Fruit fly (Drosophila melanogaster): ENCODE measurements around the gene CG5885.

Gene CG5885

DNA sequence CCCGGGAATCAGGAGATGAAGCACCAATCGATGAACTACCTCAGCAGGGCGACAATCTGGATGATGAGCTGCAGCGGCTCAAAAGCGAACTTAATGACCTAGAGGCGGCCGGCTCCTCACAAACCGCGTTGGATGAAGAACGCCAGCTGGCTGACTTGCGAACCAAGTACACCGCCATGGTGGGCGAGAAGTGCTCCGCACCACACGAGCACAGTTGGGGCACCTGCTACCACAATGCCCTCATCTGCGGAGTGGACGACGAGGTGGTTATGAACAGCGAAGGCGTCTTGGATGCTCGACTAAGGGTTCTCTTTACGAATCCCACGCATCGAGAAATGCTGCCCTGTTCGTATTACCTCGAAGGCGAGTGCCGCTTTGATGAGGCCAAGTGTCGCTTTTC is 36.6 kb upstream of the CG5885 start:
- TF ChIP-seq Pif1A (GFP tag; optimal IDR thresholded peaks at IDR 0.05): no peak
- TF ChIP-seq CG13204 (GFP tag; optimal IDR thresholded peaks at IDR 0.05): no peak
- TF ChIP-seq CG14655 (GFP tag; optimal IDR thresholded peaks at IDR 0.05): no peak
- TF ChIP-seq Pif1B (GFP tag; optimal IDR thresholded peaks at IDR 0.05): no peak
- TF ChIP-seq D1 (tag; optimal IDR thresholded peaks at IDR 0.05): no peak
- TF ChIP-seq CG32121 (GFP tag; IDR thresholded peaks at IDR 0.05): no peak
- TF ChIP-seq gl (tag; optimal IDR thresholded peaks at IDR 0.05): no peak
- no peak for TF ChIP-seq rn (GFP tag; IDR thresholded peaks at IDR 0.05)
- no peak for TF ChIP-seq EcR (GFP tag; optimal IDR thresholded peaks at IDR 0.05)
- TF ChIP-seq CG17806 (tag; optimal IDR thresholded peaks at IDR 0.05): no peak

- TF ChIP-seq CG12605 (GFP tag; IDR thresholded peaks at IDR 0.05) (peak; percentile 95), Pif1B (GFP tag; optimal IDR thresholded peaks at IDR 0.05) (peak; percentile 89), D1 (tag; optimal IDR thresholded peaks at IDR 0.05) (no peak), CG8301 (tag; optimal IDR thresholded peaks at IDR 0.05) (peak; percentile 92), CG8159 (tag; optimal IDR thresholded peaks at IDR 0.05) (peak; percentile 97), CG32121 (GFP tag; IDR thresholded peaks at IDR 0.05) (peak; percentile 89), CG34367 (tag; optimal IDR thresholded peaks at IDR 0.05) (peak; percentile 74), CG14655 (GFP tag; optimal IDR thresholded peaks at IDR 0.05) (peak; percentile 94), Snoo (tag; optimal IDR thresholded peaks at IDR 0.05) (peak; percentile 86), Pif1A (GFP tag; optimal IDR thresholded peaks at IDR 0.05) (peak; percentile 81), CG17806 (tag; optimal IDR thresholded peaks at IDR 0.05) (peak; percentile 96), CG15710 (tag; optimal IDR thresholded peaks at IDR 0.05) (peak; percentile 89), EcR (GFP tag; optimal IDR thresholded peaks at IDR 0.05) (peak; percentile 19), fd96Ca (GFP tag; IDR thresholded peaks at IDR 0.05) (peak; percentile 71), CG10348 (GFP tag; IDR thresholded peaks at IDR 0.05) (no peak), CG4496 (GFP tag; IDR thresholded peaks at IDR 0.05) (peak; percentile 87), CG13204 (GFP tag; optimal IDR thresholded peaks at IDR 0.05) (peak; percentile 56), Ets98B (GFP tag; IDR thresholded peaks at IDR 0.05) (peak; percentile 90), gl (tag; optimal IDR thresholded peaks at IDR 0.05) (peak; percentile 80), CG9948 (tag; optimal IDR thresholded peaks at IDR 0.05) (peak; percentile 93), rn (GFP tag; IDR thresholded peaks at IDR 0.05) (peak; percentile 59; the same call in 1 of the 2 replicates)
Observed at dm6 chr2L:9954119-9954518, 36.0 kb upstream of the CG5885 start, which contains the start of the genes CG13126 and CG4709. TSS of gene CG13126 (minus strand) at chr2L:9954181. TSS of gene CG4709 (plus strand) at chr2L:9954325.

DNA sequence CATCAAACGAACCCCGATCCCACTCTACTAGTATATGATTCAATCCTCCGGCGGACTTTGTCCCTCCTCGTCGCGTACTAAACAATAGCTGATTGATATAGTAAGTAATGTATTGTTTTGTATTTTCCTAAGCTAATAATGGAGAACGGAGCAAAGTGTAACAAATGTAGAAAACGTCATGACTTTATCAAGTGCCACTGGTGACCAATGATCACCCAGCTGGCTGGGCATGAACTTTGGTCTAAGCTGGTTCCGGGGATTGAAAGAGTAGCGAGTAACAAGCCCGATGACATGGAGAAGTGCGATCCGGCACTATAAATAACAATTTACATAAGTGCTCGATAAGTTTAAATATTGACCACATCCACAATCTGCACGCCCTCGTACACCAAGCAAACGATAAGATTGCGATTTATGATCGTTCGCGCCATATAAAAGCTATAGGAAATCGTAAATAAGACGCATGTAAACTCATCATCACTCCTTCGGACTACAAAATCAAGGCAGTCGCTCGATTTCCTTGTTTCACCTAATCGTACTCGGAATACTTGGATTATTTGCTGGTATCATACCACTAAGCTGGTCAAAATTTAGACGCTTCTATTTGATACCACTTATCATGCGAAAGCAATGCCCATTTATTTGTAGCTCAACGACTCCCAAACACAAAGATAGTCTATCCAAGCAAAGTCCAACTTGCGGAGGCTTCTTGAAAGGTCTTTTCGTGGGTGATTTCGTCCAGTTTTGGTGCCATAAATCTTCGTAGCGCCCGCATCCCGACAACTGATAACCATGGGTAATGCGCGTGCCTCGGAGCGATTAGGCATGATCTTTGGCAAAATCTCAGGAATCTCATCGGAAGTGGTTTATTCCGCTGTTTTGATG is 31.3 kb upstream of the CG5885 start:
- TF ChIP-seq Pif1A (GFP tag; optimal IDR thresholded peaks at IDR 0.05) (peak; percentile 2), Pif1B (GFP tag; optimal IDR thresholded peaks at IDR 0.05) (peak; percentile 17), CG12605 (GFP tag; IDR thresholded peaks at IDR 0.05) (peak; percentile 47; the same call in 1 of the 2 replicates), CG13204 (GFP tag; optimal IDR thresholded peaks at IDR 0.05) (peak; percentile 25), CG8301 (tag; optimal IDR thresholded peaks at IDR 0.05) (peak; percentile 23), CG14655 (GFP tag; optimal IDR thresholded peaks at IDR 0.05) (peak; percentile 31), CG17806 (tag; optimal IDR thresholded peaks at IDR 0.05) (no peak), CG32121 (GFP tag; IDR thresholded peaks at IDR 0.05) (no peak)

DNA sequence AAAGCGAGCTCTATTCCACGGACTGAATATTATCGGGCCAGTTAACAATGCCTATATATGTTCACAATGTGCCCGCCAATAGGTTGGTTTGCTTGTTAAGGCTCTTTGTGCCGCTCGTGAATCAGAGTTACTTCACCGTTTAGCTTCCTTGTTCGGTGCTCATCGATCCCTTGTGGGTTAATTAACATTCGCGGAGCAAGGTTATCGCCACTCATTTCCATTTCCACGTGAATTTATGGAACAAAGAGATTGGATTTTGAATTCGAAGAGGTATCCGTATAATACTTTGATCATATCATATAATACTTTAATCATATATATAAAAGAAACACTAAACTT is 30.4 kb upstream of the CG5885 start:
- TF ChIP-seq CG8159 (tag; optimal IDR thresholded peaks at IDR 0.05): no peak
- TF ChIP-seq Snoo (tag; optimal IDR thresholded peaks at IDR 0.05): no peak
- TF ChIP-seq CG34367 (tag; optimal IDR thresholded peaks at IDR 0.05): no peak
- no peak for TF ChIP-seq CG12605 (GFP tag; IDR thresholded peaks at IDR 0.05)
- TF ChIP-seq CG8301 (tag; optimal IDR thresholded peaks at IDR 0.05): no peak
- no peak for TF ChIP-seq fd96Ca (GFP tag; IDR thresholded peaks at IDR 0.05)

dm6 chr2L:9947738-9948519 is 29.8 kb upstream of the CG5885 start:
- TF ChIP-seq gl (tag; optimal IDR thresholded peaks at IDR 0.05): no peak
- TF ChIP-seq Ets98B (GFP tag; IDR thresholded peaks at IDR 0.05): no peak
- no peak for TF ChIP-seq CG34367 (tag; optimal IDR thresholded peaks at IDR 0.05)
- TF ChIP-seq rn (GFP tag; IDR thresholded peaks at IDR 0.05): no peak
- no peak for TF ChIP-seq CG12605 (GFP tag; IDR thresholded peaks at IDR 0.05)
- peak; percentile 32 for TF ChIP-seq CG15710 (tag; optimal IDR thresholded peaks at IDR 0.05)
- no peak for TF ChIP-seq fd96Ca (GFP tag; IDR thresholded peaks at IDR 0.05)
- no peak for TF ChIP-seq Pif1A (GFP tag; optimal IDR thresholded peaks at IDR 0.05)
- TF ChIP-seq D1 (tag; optimal IDR thresholded peaks at IDR 0.05): no peak
- TF ChIP-seq CG10348 (GFP tag; IDR thresholded peaks at IDR 0.05): no peak
- TF ChIP-seq CG17806 (tag; optimal IDR thresholded peaks at IDR 0.05): no peak
- no peak for TF ChIP-seq CG9948 (tag; optimal IDR thresholded peaks at IDR 0.05)
- TF ChIP-seq CG14655 (GFP tag; optimal IDR thresholded peaks at IDR 0.05): peak; percentile 54
- no peak for TF ChIP-seq CG8301 (tag; optimal IDR thresholded peaks at IDR 0.05)
- TF ChIP-seq Snoo (tag; optimal IDR thresholded peaks at IDR 0.05): no peak
- peak; percentile 26 for TF ChIP-seq CG8159 (tag; optimal IDR thresholded peaks at IDR 0.05)
- no peak for TF ChIP-seq CG32121 (GFP tag; IDR thresholded peaks at IDR 0.05)
- 0 out of 3 replicates have a peak, but pooled peaks have one; percentile 32 for TF ChIP-seq CG4496 (GFP tag; IDR thresholded peaks at IDR 0.05)
- peak; percentile 73 for TF ChIP-seq EcR (GFP tag; optimal IDR thresholded peaks at IDR 0.05)
- no peak for TF ChIP-seq Pif1B (GFP tag; optimal IDR thresholded peaks at IDR 0.05)
- TF ChIP-seq CG13204 (GFP tag; optimal IDR thresholded peaks at IDR 0.05): peak; percentile 78
